Worm (Caenorhabditis elegans): ENCODE data around the gene phf-34.

ce11 chrX:9948963-9949362, 49.7 kb upstream of the phf-34 start, which contains the start of gene nas-37:
- TF ChIP-seq ama-1 (optimal IDR thresholded peaks at IDR 0.05) (no peak), pqm-1 (tag; optimal IDR thresholded peaks at IDR 0.05) (no peak), ceh-30 (tag; optimal IDR thresholded peaks at IDR 0.05) (no peak), ceh-24 (tag; optimal IDR thresholded peaks at IDR 0.05) (no peak)

All from whole organism, late embryonic.